Fruit fly (Drosophila melanogaster) whole organism, embryonic: ENCODE measurements around the gene Ssu72.

ENCODE experiments used
- BEAF-32 ChIP-seq: fragments of 200-800 bp; sonication (Bioruptor generic); optimal IDR thresholded peaks from 3 replicates; lab custom pipeline; 2017; ENCODE audit warnings: missing biosample characterization, missing genetic modification characterization, mild to moderate bottlenecking, moderate library complexity, missing genetic modification reagents
- Bgb ChIP-seq: fragments of 200-800 bp; sonication (Bioruptor generic); IDR thresholded peaks from 2 replicates; pipeline ENCODE4 v1.3.6; 2022; ENCODE audit warnings: missing biosample characterization, missing genetic modification characterization; ENCODE audit not compliant: partially characterized antibody
- CG10462 ChIP-seq: fragments of 200-800 bp; sonication (Bioruptor generic); optimal IDR thresholded peaks from 2 replicates; lab custom pipeline; 2016; ENCODE audit warnings: missing biosample characterization, missing genetic modification characterization
- CG13123 ChIP-seq: fragments of 200-800 bp; sonication (Bioruptor generic); optimal IDR thresholded peaks from 2 replicates; lab custom pipeline; 2016; ENCODE audit warnings: missing biosample characterization, missing genetic modification characterization
- CG13894 ChIP-seq: fragments of 200-800 bp; sonication (Bioruptor generic); optimal IDR thresholded peaks from 3 replicates; lab custom pipeline; 2018; ENCODE audit warnings: missing biosample characterization, mild to moderate bottlenecking, missing genetic modification characterization, moderate library complexity
- CG14441 ChIP-seq: fragments of 200-800 bp; sonication (Bioruptor generic); IDR thresholded peaks from 2 replicates; pipeline ENCODE4 v1.3.6; 2022; ENCODE audit warnings: missing biosample characterization, missing genetic modification characterization
- CG14667 ChIP-seq: fragments of 200-800 bp; sonication (Bioruptor generic); IDR thresholded peaks from 2 replicates; pipeline ENCODE4 v1.3.6; 2022; ENCODE audit warnings: missing biosample characterization, missing genetic modification characterization
- CG15479 ChIP-seq: fragments of 200-800 bp; sonication (Bioruptor generic); optimal IDR thresholded peaks from 3 replicates; lab custom pipeline; 2019; ENCODE audit warnings: missing biosample characterization, mild to moderate bottlenecking, missing genetic modification characterization, moderate library complexity
- CG16779 ChIP-seq: fragments of 200-800 bp; sonication (Bioruptor generic); IDR thresholded peaks from 2 replicates; pipeline ENCODE4 v1.3.6; 2022; ENCODE audit warnings: missing biosample characterization, missing genetic modification characterization
- CG16813 ChIP-seq: fragments of 200-800 bp; sonication (Bioruptor generic); IDR thresholded peaks from 3 replicates; pipeline ENCODE4 v1.3.6; 2022; ENCODE audit warnings: missing biosample characterization, missing genetic modification characterization; ENCODE audit not compliant: partially characterized antibody
- CG17612 ChIP-seq: fragments of 200-800 bp; sonication (Bioruptor generic); IDR thresholded peaks from 2 replicates; pipeline ENCODE4 v1.3.6; 2022; ENCODE audit warnings: missing biosample characterization, missing genetic modification characterization
- CG17829 ChIP-seq: fragments of 200-800 bp; optimal IDR thresholded peaks from 2 replicates; lab custom pipeline; 2019; ENCODE audit warnings: missing biosample characterization, mild to moderate bottlenecking, missing genetic modification characterization, moderate library complexity
- CG2129 ChIP-seq: fragments of 200-800 bp; sonication (Bioruptor generic); IDR thresholded peaks from 2 replicates; pipeline ENCODE4 v1.3.6; 2022; ENCODE audit warnings: missing biosample characterization, missing genetic modification characterization; ENCODE audit not compliant: partially characterized antibody
- CG2889 ChIP-seq: fragments of 200-800 bp; sonication (Bioruptor generic); IDR thresholded peaks from 3 replicates; pipeline ENCODE4 v1.3.6; 2022; ENCODE audit warnings: missing biosample characterization, missing genetic modification characterization
- CG30020 ChIP-seq: fragments of 200-800 bp; optimal IDR thresholded peaks from 2 replicates; lab custom pipeline; 2019; ENCODE audit warnings: missing biosample characterization, mild to moderate bottlenecking, missing genetic modification characterization, moderate library complexity
- CG4617 ChIP-seq: fragments of 200-800 bp; sonication (Bioruptor generic); optimal IDR thresholded peaks from 3 replicates; lab custom pipeline; 2016; ENCODE audit warnings: missing biosample characterization, missing genetic modification characterization, borderline replicate concordance
- CG6765 ChIP-seq: fragments of 200-800 bp; sonication (Bioruptor generic); optimal IDR thresholded peaks from 3 replicates; lab custom pipeline; 2017; ENCODE audit warnings: missing biosample characterization, mild to moderate bottlenecking, missing genetic modification characterization
- CG7963 ChIP-seq: fragments of 200-800 bp; sonication (Bioruptor generic); IDR thresholded peaks from 3 replicates; pipeline ENCODE4 v1.3.6; 2022; ENCODE audit warnings: missing biosample characterization, missing genetic modification characterization; ENCODE audit not compliant: partially characterized antibody
- Camta ChIP-seq: fragments of 200-800 bp; sonication (Bioruptor generic); optimal IDR thresholded peaks from 2 replicates; lab custom pipeline; 2016; ENCODE audit warnings: missing biosample characterization, missing genetic modification characterization
- D19A ChIP-seq: fragments of 200-800 bp; optimal IDR thresholded peaks from 3 replicates; lab custom pipeline; 2019; ENCODE audit warnings: missing biosample characterization, mild to moderate bottlenecking, missing genetic modification characterization, moderate library complexity
- Dad ChIP-seq: fragments of 200-800 bp; sonication (Bioruptor generic); optimal IDR thresholded peaks from 3 replicates; lab custom pipeline; 2016; ENCODE audit warnings: missing biosample characterization, missing genetic modification characterization
- Dll ChIP-seq: fragments of 200-800 bp; sonication (Bioruptor generic); IDR thresholded peaks from 4 replicates; pipeline ENCODE4 v1.3.6; 2022; ENCODE audit warnings: missing biosample characterization, missing genetic modification characterization; ENCODE audit not compliant: partially characterized antibody
- Dp ChIP-seq: fragments of 200-800 bp; sonication (Bioruptor generic); optimal IDR thresholded peaks from 2 replicates; lab custom pipeline; 2018; ENCODE audit warnings: missing biosample characterization, mild to moderate bottlenecking, missing genetic modification characterization, moderate library complexity
- Dref ChIP-seq: fragments of 200-800 bp; sonication (Bioruptor generic); IDR thresholded peaks from 2 replicates; pipeline ENCODE4 v1.3.6; 2022; ENCODE audit warnings: missing biosample characterization, missing genetic modification characterization
- Hmr ChIP-seq: fragments of 200-800 bp; sonication (Bioruptor generic); optimal IDR thresholded peaks from 3 replicates; lab custom pipeline; 2017; ENCODE audit warnings: mild to moderate bottlenecking, missing biosample characterization, missing genetic modification reagents, missing genetic modification characterization
- Hr3 ChIP-seq: fragments of 200-800 bp; sonication (Bioruptor generic); optimal IDR thresholded peaks from 3 replicates; lab custom pipeline; 2016; ENCODE audit warnings: missing biosample characterization, missing genetic modification characterization
- Lim3 ChIP-seq: fragments of 200-800 bp; sonication (Bioruptor generic); IDR thresholded peaks from 2 replicates; pipeline ENCODE4 v1.3.6; 2022; ENCODE audit warnings: missing biosample characterization, missing genetic modification characterization
- MESR4 ChIP-seq: fragments of 200-800 bp; sonication (Bioruptor generic); optimal IDR thresholded peaks from 2 replicates; lab custom pipeline; 2018; ENCODE audit warnings: missing biosample characterization, mild to moderate bottlenecking, missing genetic modification characterization, moderate library complexity
- NK7.1 ChIP-seq: fragments of 200-800 bp; sonication (Bioruptor generic); optimal IDR thresholded peaks from 3 replicates; lab custom pipeline; 2016; ENCODE audit warnings: missing biosample characterization, missing genetic modification characterization
- NfI ChIP-seq: fragments of 200-800 bp; sonication (Bioruptor generic); optimal IDR thresholded peaks from 3 replicates; lab custom pipeline; 2018; ENCODE audit warnings: missing biosample characterization, mild to moderate bottlenecking, missing genetic modification characterization, moderate library complexity
- Six4 ChIP-seq: fragments of 200-800 bp; sonication (Bioruptor generic); optimal IDR thresholded peaks from 2 replicates; lab custom pipeline; 2016; ENCODE audit warnings: missing biosample characterization, missing genetic modification characterization
- Ssrp ChIP-seq: fragments of 200-800 bp; sonication (Bioruptor generic); optimal IDR thresholded peaks from 2 replicates; lab custom pipeline; 2018; ENCODE audit warnings: missing biosample characterization, mild to moderate bottlenecking, missing genetic modification characterization, moderate library complexity
- amos ChIP-seq: fragments of 200-800 bp; sonication (Bioruptor generic); IDR thresholded peaks from 2 replicates; pipeline ENCODE4 v1.3.6; 2022; ENCODE audit warnings: missing biosample characterization, missing genetic modification characterization; ENCODE audit not compliant: partially characterized antibody
- crp ChIP-seq, 2 experiments: fragments of 200-800 bp; sonication (Bioruptor generic); optimal IDR thresholded peaks; 2 replicates in 1 of 2; 3 replicates in 1 of 2; lab custom pipeline; 2017; ENCODE audit warnings: missing biosample characterization in 2 of 2, missing genetic modification characterization in 2 of 2, mild to moderate bottlenecking in 1 of 2, moderate library complexity in 1 of 2
- da ChIP-seq: fragments of 200-800 bp; sonication (Bioruptor generic); optimal IDR thresholded peaks from 2 replicates; lab custom pipeline; 2016; ENCODE audit warnings: missing biosample characterization, missing genetic modification characterization
- dan ChIP-seq: fragments of 200-800 bp; sonication (Bioruptor generic); IDR thresholded peaks from 2 replicates; pipeline ENCODE4 v1.3.6; 2022; ENCODE audit warnings: missing biosample characterization, missing genetic modification characterization
- gcm2 ChIP-seq: fragments of 200-800 bp; sonication (Bioruptor generic); optimal IDR thresholded peaks from 2 replicates; lab custom pipeline; 2016; ENCODE audit warnings: missing biosample characterization, missing genetic modification characterization
- hbn ChIP-seq: fragments of 200-800 bp; sonication (Bioruptor generic); IDR thresholded peaks from 2 replicates; pipeline ENCODE4 v1.3.6; 2022; ENCODE audit warnings: missing biosample characterization, missing genetic modification characterization; ENCODE audit not compliant: partially characterized antibody
- lilli ChIP-seq: fragments of 200-800 bp; sonication (Bioruptor generic); optimal IDR thresholded peaks from 3 replicates; lab custom pipeline; 2016; ENCODE audit warnings: missing biosample characterization, missing genetic modification characterization
- pzg ChIP-seq: fragments of 200-800 bp; sonication (Bioruptor generic); optimal IDR thresholded peaks from 3 replicates; lab custom pipeline; 2018; ENCODE audit warnings: missing biosample characterization, mild to moderate bottlenecking, missing genetic modification characterization, moderate library complexity
- sens ChIP-seq: fragments of 200-800 bp; sonication (Bioruptor generic); peaks from one replicate; lab custom pipeline; 2016; ENCODE audit warnings: missing biosample characterization, missing genetic modification characterization
- sna ChIP-seq: fragments of 200-800 bp; sonication (Bioruptor generic); IDR thresholded peaks from 2 replicates; pipeline ENCODE4 v1.3.6; 2022; ENCODE audit warnings: missing biosample characterization, missing genetic modification characterization; ENCODE audit not compliant: partially characterized antibody
- stwl ChIP-seq: fragments of 200-800 bp; sonication (Bioruptor generic); optimal IDR thresholded peaks from 3 replicates; lab custom pipeline; 2018; ENCODE audit warnings: missing biosample characterization, mild to moderate bottlenecking, missing genetic modification characterization, moderate library complexity
- tin ChIP-seq: fragments of 200-800 bp; sonication (Bioruptor generic); optimal IDR thresholded peaks from 3 replicates; lab custom pipeline; 2016; ENCODE audit warnings: missing biosample characterization, missing genetic modification characterization
- vnd ChIP-seq: fragments of 200-800 bp; sonication (Bioruptor generic); IDR thresholded peaks from 3 replicates; pipeline ENCODE4 v1.3.6; 2022; ENCODE audit warnings: missing biosample characterization, missing genetic modification characterization; ENCODE audit not compliant: partially characterized antibody
- zen2 ChIP-seq: fragments of 200-800 bp; sonication (Bioruptor generic); IDR thresholded peaks from 3 replicates; pipeline ENCODE4 v1.3.6; 2022; ENCODE audit warnings: missing biosample characterization, missing genetic modification characterization; ENCODE audit not compliant: partially characterized antibody
- zfh1 ChIP-seq: fragments of 200-800 bp; sonication (Bioruptor generic); IDR thresholded peaks from 3 replicates; pipeline ENCODE4 v1.3.6; 2022; ENCODE audit warnings: missing biosample characterization, missing genetic modification characterization

Ssu72 gene

dm6 chrX:19618183-19618740 lies 46.1 kb upstream of the Ssu72 start, which contains the start of the genes Pstk and Tim9b (continued):
- TF ChIP-seq BEAF-32 (GFP tag; lab: Kevin White, UChicago), result peak; percentile 55
- peak; percentile 45; the same call in 1 of the 3 replicates for TF ChIP-seq CG16813
- peak; percentile 71 for TF ChIP-seq Dref
- TF ChIP-seq zen2 (GFP tag; lab: Robert Waterston, UW), result peak; percentile 45; the same call in 2 of the 3 replicates
- no peak for TF ChIP-seq CG2889 (GFP tag; lab: Robert Waterston, UW)
- TF ChIP-seq CG2129 (GFP tag; lab: Robert Waterston, UW), result 0 out of 2 replicates have a peak, but pooled peaks have one; percentile 15
- TF ChIP-seq Dll (GFP tag; lab: Robert Waterston, UW), result peak; percentile 49; the same call in 3 of the 4 replicates
- no peak for TF ChIP-seq sens (GFP tag; lab: Kevin White, UChicago)
- no peak for TF ChIP-seq CG17612
- TF ChIP-seq tin (GFP tag; lab: Kevin White, UChicago), result no peak
- TF ChIP-seq sna (GFP tag; lab: Robert Waterston, UW), result 0 out of 2 replicates have a peak, but pooled peaks have one; percentile 46
- TF ChIP-seq Bgb (GFP tag; lab: Robert Waterston, UW), result peak; percentile 47
- no peak for TF ChIP-seq da (GFP tag; lab: Kevin White, UChicago)
- peak; percentile 49 for TF ChIP-seq hbn (GFP tag; lab: Robert Waterston, UW)
- no peak for TF ChIP-seq CG15479 (GFP tag; lab: Kevin White, UChicago)
- peak; percentile 69 for TF ChIP-seq CG7963 (GFP tag; lab: Robert Waterston, UW)
- TF ChIP-seq CG6765 (GFP tag; lab: Kevin White, UChicago), result no peak
- no peak for TF ChIP-seq gcm2 (GFP tag; lab: Kevin White, UChicago)
- peak; percentile 46 for TF ChIP-seq MESR4
- peak; percentile 48; the same call in 1 of the 2 replicates for TF ChIP-seq amos
- TF ChIP-seq pzg (GFP tag; lab: Kevin White, UChicago), result peak; percentile 38
- no peak for TF ChIP-seq Camta (GFP tag; lab: Kevin White, UChicago)
- TF ChIP-seq CG13894, result no peak
- TF ChIP-seq NK7.1, result no peak
- TF ChIP-seq, all 482 proteins: peak for 33

DNA sequence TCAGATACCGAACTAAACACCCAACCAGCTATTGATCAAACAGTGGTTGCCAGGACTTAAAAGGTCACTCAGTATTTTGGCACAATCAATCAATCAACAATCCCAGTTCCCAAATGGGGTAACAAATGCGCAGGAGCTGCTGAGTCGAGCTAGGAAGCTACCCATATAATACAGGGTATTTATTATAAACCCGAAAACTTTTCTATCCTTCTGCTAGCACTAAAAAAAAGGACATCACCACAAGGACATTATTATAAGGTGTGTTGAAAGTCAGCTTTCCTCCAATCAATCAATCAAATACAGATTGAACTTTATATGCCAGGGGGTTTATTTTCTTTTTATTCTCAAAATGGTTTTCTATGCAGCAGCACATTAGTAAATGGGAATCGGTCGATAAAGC lies 43.2 kb upstream of the Ssu72 start, which contains the start of gene CG14221:
CG14221 (minus strand) TSS at position 101 of the 400 bp plus-strand sequence.
- TF ChIP-seq lilli (GFP tag; lab: Kevin White, UChicago), result no peak
- no peak for TF ChIP-seq Ssrp
- no peak for TF ChIP-seq zfh1
- TF ChIP-seq stwl (tag; lab: Kevin White, UChicago), result no peak
- no peak for TF ChIP-seq Lim3
- TF ChIP-seq Hr3 (GFP tag; lab: Kevin White, UChicago), result no peak
- no peak for TF ChIP-seq tin (GFP tag; lab: Kevin White, UChicago)
- TF ChIP-seq CG13123 (GFP tag; lab: Kevin White, UChicago), result no peak
- no peak for TF ChIP-seq dan (GFP tag; lab: Robert Waterston, UW)
- TF ChIP-seq Dp (GFP tag; lab: Kevin White, UChicago), result no peak
- TF ChIP-seq NfI (GFP tag; lab: Kevin White, UChicago), result no peak
- TF ChIP-seq CG14441 (GFP tag; lab: Robert Waterston, UW), result no peak

DNA sequence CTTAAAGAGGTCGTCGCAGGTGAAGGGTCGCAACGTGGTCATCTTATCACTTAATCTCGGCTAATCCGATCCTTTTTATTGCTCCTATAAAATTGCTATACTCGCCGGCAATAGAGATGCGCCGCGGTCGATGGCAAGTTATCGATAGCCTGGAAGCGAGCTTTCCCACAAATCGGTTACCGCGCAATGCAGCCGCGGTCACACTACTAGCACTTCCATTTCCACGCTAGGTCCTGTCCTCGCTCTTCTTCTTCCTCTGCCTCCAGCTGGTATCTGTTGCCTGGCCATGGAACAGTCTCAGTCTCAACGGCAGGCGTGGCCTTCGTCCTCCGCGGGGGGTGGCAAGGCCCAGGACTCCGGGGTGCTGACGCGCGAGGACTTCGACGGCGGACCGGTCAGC lies 41.4 kb upstream of the Ssu72 start, which contains the start of the genes Naa20A and MKP-4:
Naa20A (minus strand) TSS at position 151 of the 400 bp plus-strand sequence.
MKP-4 (plus strand) TSS at position 191 of the 400 bp plus-strand sequence.
- TF ChIP-seq CG16779 (GFP tag; lab: Robert Waterston, UW) (no peak), Hmr (GFP tag; lab: Kevin White, UChicago) (no peak), Dad (no peak), Six4 (GFP tag; lab: Kevin White, UChicago) (no peak), CG10462 (GFP tag; lab: Kevin White, UChicago) (no peak), CG14667 (GFP tag; lab: Robert Waterston, UW) (no peak), Dp (GFP tag; lab: Kevin White, UChicago) (peak; percentile 49), CG4617 (GFP tag; lab: Kevin White, UChicago) (peak; percentile 52), CG17829 (tag; lab: Kevin White, UChicago) (peak; percentile 5), crp (GFP tag; optimal IDR thresholded peaks at IDR 0.05; lab: Kevin White, UChicago) (peak in 1 of 2 experiments; percentile 69), vnd (GFP tag; lab: Robert Waterston, UW) (peak; percentile 56), CG30020 (tag; lab: Kevin White, UChicago) (no peak), D19A (no peak)
